Worm (Caenorhabditis elegans) whole organism, midembryonic: ENCODE data around the gene F38B6.4.

ENCODE experiments used
- T22C8.4 ChIP-seq: fragments of 200-800 bp; sonication (Bioruptor generic); IDR thresholded peaks from 2 replicates; pipeline ENCODE4 v1.3.6; 2022; ENCODE audit warnings: missing genetic modification characterization, missing compliant biosample characterization
- cog-1 ChIP-seq: sonication (generic microtip); optimal IDR thresholded peaks from 2 replicates; lab custom pipeline; 2016; ENCODE audit warnings: missing genetic modification characterization, missing compliant biosample characterization
- flt-1 ChIP-seq: fragments of 200-800 bp; sonication (Bioruptor generic); IDR thresholded peaks from 2 replicates; pipeline ENCODE4 v1.3.6; 2022; ENCODE audit warnings: missing genetic modification characterization, missing compliant biosample characterization
- klf-2 ChIP-seq: fragments of 200-800 bp; sonication (Bioruptor generic); conservative IDR thresholded peaks from 2 replicates; pipeline ENCODE4 v1.3.6; 2022; ENCODE audit warnings: missing genetic modification reagents, missing genetic modification characterization, missing compliant biosample characterization
- med-1 ChIP-seq: sonication (generic microtip); optimal IDR thresholded peaks from 2 replicates; lab custom pipeline; 2017; ENCODE audit warnings: missing genetic modification characterization, mild to moderate bottlenecking, missing compliant biosample characterization, antibody characterized with exemption, missing genetic modification reagents; ENCODE audit not compliant: insufficient read depth
- ref-1 ChIP-seq: fragments of 200-800 bp; sonication (Bioruptor generic); conservative IDR thresholded peaks from 2 replicates; pipeline ENCODE4 v1.3.6; 2022; ENCODE audit warnings: missing genetic modification reagents, missing genetic modification characterization, missing compliant biosample characterization
- tab-1 ChIP-seq: fragments of 200-800 bp; sonication (Bioruptor generic); IDR thresholded peaks from 2 replicates; pipeline ENCODE4 v1.3.6; 2022; ENCODE audit warnings: missing genetic modification characterization, missing compliant biosample characterization
- ztf-23 ChIP-seq: fragments of 200-800 bp; sonication (Bioruptor generic); IDR thresholded peaks from 2 replicates; pipeline ENCODE4 v1.3.6; 2022; ENCODE audit warnings: missing genetic modification reagents, missing genetic modification characterization, missing compliant biosample characterization
- ztf-29 ChIP-seq: fragments of 200-800 bp; sonication (Bioruptor generic); IDR thresholded peaks from 2 replicates; pipeline ENCODE4 v1.3.6; 2022; ENCODE audit warnings: missing genetic modification reagents, missing genetic modification characterization, missing compliant biosample characterization

The F38B6.4 gene

ce11 chrX:6642798-6643197 lies 31.9 kb upstream of the F38B6.4 start:
- no peak for TF ChIP-seq ztf-29 (GFP tag; lab: Robert Waterston, UW)
- no peak for TF ChIP-seq cog-1 (tag; lab: Kevin White, UChicago)
- TF ChIP-seq T22C8.4: no peak
- TF ChIP-seq flt-1: no peak
- no peak for TF ChIP-seq ref-1 (GFP tag; lab: Robert Waterston, UW)
- no peak for TF ChIP-seq tab-1
- no peak for TF ChIP-seq med-1
- no peak for TF ChIP-seq klf-2 (GFP tag; lab: Robert Waterston, UW)
- TF ChIP-seq ztf-23 (GFP tag; lab: Robert Waterston, UW): no peak

- TF ChIP-seq med-1 (no peak), klf-2 (GFP tag; lab: Robert Waterston, UW) (no peak)
Observed at ce11 chrX:6644971-6645704, 29.5 kb upstream of the F38B6.4 start, which contains the start of gene C56E10.3. C56E10.3 (plus strand) TSS chrX:6645654.

- TF ChIP-seq klf-2 (GFP tag; lab: Robert Waterston, UW) (no peak), cog-1 (tag; lab: Kevin White, UChicago) (no peak), ztf-23 (GFP tag; lab: Robert Waterston, UW) (no peak), ztf-29 (GFP tag; lab: Robert Waterston, UW) (no peak), ref-1 (GFP tag; lab: Robert Waterston, UW) (no peak), flt-1 (no peak), T22C8.4 (no peak), med-1 (no peak), tab-1 (no peak)
Observed at ce11 chrX:6646387-6647061, 28.1 kb upstream of the F38B6.4 start.

ce11 chrX:6649573-6649972 lies 25.1 kb upstream of the F38B6.4 start:
- TF ChIP-seq cog-1 (tag; lab: Kevin White, UChicago) (no peak), klf-2 (GFP tag; lab: Robert Waterston, UW) (no peak), tab-1 (no peak), med-1 (no peak), ztf-29 (GFP tag; lab: Robert Waterston, UW) (no peak), flt-1 (no peak), ref-1 (GFP tag; lab: Robert Waterston, UW) (no peak), ztf-23 (GFP tag; lab: Robert Waterston, UW) (no peak), T22C8.4 (no peak)

ce11 chrX:6653173-6653572 lies 21.5 kb upstream of the F38B6.4 start:
- TF ChIP-seq ref-1 (GFP tag; lab: Robert Waterston, UW) (no peak), tab-1 (no peak), T22C8.4 (no peak), klf-2 (GFP tag; lab: Robert Waterston, UW) (no peak), ztf-23 (GFP tag; lab: Robert Waterston, UW) (no peak), ztf-29 (GFP tag; lab: Robert Waterston, UW) (no peak)

ce11 chrX:6654139-6654538 lies 20.5 kb upstream of the F38B6.4 start:
- TF ChIP-seq ztf-23 (GFP tag; lab: Robert Waterston, UW) (no peak), T22C8.4 (no peak), cog-1 (tag; lab: Kevin White, UChicago) (no peak), klf-2 (GFP tag; lab: Robert Waterston, UW) (no peak), ztf-29 (GFP tag; lab: Robert Waterston, UW) (no peak), med-1 (no peak), flt-1 (no peak), ref-1 (GFP tag; lab: Robert Waterston, UW) (no peak), tab-1 (no peak)

- no peak for TF ChIP-seq ref-1 (GFP tag; lab: Robert Waterston, UW)
- TF ChIP-seq tab-1: no peak
- TF ChIP-seq ztf-29 (GFP tag; lab: Robert Waterston, UW): no peak
- TF ChIP-seq cog-1 (tag; lab: Kevin White, UChicago): no peak
- TF ChIP-seq klf-2 (GFP tag; lab: Robert Waterston, UW): no peak
- no peak for TF ChIP-seq ztf-23 (GFP tag; lab: Robert Waterston, UW)
- TF ChIP-seq med-1: no peak
- TF ChIP-seq T22C8.4: no peak
- TF ChIP-seq flt-1: no peak
Observed at ce11 chrX:6655163-6655562, 19.5 kb upstream of the F38B6.4 start, which contains the start of gene nhr-173. nhr-173 (plus strand) TSS chrX:6655528.

- TF ChIP-seq ztf-23 (GFP tag; lab: Robert Waterston, UW): no peak
- TF ChIP-seq ref-1 (GFP tag; lab: Robert Waterston, UW): no peak
- no peak for TF ChIP-seq med-1
- no peak for TF ChIP-seq cog-1 (tag; lab: Kevin White, UChicago)
Observed at ce11 chrX:6656251-6656650, 18.4 kb upstream of the F38B6.4 start.

- TF ChIP-seq T22C8.4: no peak
- TF ChIP-seq flt-1: no peak
- TF ChIP-seq tab-1: no peak
Observed at ce11 chrX:6656770-6657169, 17.9 kb upstream of the F38B6.4 start.

- TF ChIP-seq tab-1 (no peak), klf-2 (GFP tag; lab: Robert Waterston, UW) (no peak), flt-1 (no peak), ztf-29 (GFP tag; lab: Robert Waterston, UW) (no peak), T22C8.4 (no peak), ztf-23 (GFP tag; lab: Robert Waterston, UW) (no peak), cog-1 (tag; lab: Kevin White, UChicago) (no peak), ref-1 (GFP tag; lab: Robert Waterston, UW) (no peak), med-1 (no peak)
Observed at ce11 chrX:6662267-6662666, 12.4 kb upstream of the F38B6.4 start.
